Worm (Caenorhabditis elegans) whole organism, young adult: ENCODE results near the gene K12H6.2.

Experiments
- Y67H2A.10 ChIP-seq: fragments of 200-800 bp; sonication (Bioruptor generic); conservative IDR thresholded peaks from 2 replicates; pipeline ENCODE4 v1.3.6; 2022; ENCODE audit warnings: missing genetic modification reagents, missing genetic modification characterization, missing compliant biosample characterization
- ama-1 ChIP-seq, 3 experiments: fragments of 150-350 bp in 1 of 3; sonication (generic microtip) in 2 of 3; optimal IDR thresholded peaks; 2 replicates each; lab custom pipeline; 2014 to 2018; ENCODE audit warnings: missing biosample characterization in 2 of 3, missing genetic modification characterization in 2 of 3, missing genetic modification reagents in 2 of 3
- lin-40 ChIP-seq: sonication (generic microtip); optimal IDR thresholded peaks from 2 replicates; lab custom pipeline; 2016; ENCODE audit warnings: missing genetic modification characterization, mild to moderate bottlenecking, missing compliant biosample characterization, missing genotype, missing genetic modification reagents
- mes-4 ChIP-seq: sonication (generic microtip); optimal IDR thresholded peaks from 2 replicates; lab custom pipeline; 2016; ENCODE audit warnings: missing genotype, missing genetic modification characterization, missing compliant biosample characterization
- pha-4 ChIP-seq: fragments of 150-350 bp; sonication (generic microtip); optimal IDR thresholded peaks from 2 replicates; lab custom pipeline; 2014; ENCODE audit warnings: missing biosample characterization, missing genetic modification reagents, missing genetic modification characterization
- tlf-1 ChIP-seq: fragments of 200-800 bp; sonication (Bioruptor generic); optimal IDR thresholded peaks from 2 replicates; lab custom pipeline; 2018; ENCODE audit warnings: mild to moderate bottlenecking, missing genetic modification characterization, missing compliant biosample characterization

DNA sequence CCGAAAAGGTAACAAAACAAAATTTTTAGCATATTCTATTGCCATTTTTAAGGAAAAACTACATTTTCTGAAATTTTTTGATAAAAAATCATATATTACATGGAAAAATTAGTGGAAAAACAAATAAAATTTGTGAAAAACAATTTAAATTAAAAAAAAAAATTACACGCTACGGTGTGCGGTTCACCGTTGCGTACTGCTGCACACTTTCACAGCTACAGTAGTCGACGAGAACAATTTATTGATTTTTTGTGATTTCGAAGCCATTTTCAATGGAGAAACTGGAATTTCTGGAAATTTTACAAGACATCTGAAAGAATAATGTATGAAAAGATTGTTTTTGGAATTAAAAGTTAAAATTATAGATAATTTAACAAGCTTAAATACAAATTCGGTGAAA is 327 bp downstream of the K12H6.2 start:
- TF ChIP-seq tlf-1 (no peak), mes-4 (tag; lab: Kevin White, UChicago) (no peak), ama-1 (optimal IDR thresholded peaks at IDR 0.05; lab: Kevin White, UChicago) (no peak), ama-1 (GFP tag; optimal IDR thresholded peaks at IDR 0.05; lab: Kevin White, UChicago) (no peak), pha-4 (tag; lab: Kevin White, UChicago) (no peak), lin-40 (tag; lab: Kevin White, UChicago) (no peak), Y67H2A.10 (no peak)
